Worm (Caenorhabditis elegans): ENCODE measurements around the gene csc-1.

DNA sequence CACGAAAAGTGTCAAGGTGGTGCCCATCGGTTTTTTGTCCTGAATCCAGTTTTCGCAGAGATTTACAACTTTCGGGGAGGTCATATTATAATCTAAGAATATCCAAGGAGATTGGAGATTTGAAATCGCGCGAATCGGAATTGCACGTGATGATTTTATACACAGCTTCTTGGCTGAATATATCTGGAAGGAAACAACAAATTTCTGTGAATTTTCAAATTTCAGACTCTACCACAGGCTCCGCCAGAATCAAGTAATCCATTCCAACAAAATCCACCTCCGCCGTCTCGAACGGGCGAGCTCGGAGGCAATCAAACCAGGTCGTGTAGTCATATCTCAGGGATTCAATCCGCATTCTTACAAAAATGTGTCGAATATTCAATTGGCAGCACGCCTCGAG, 1.5 kb upstream of the csc-1 start:
- TF ChIP-seq lin-15B (tag; optimal IDR thresholded peaks at IDR 0.05) = no peak
- TF ChIP-seq mep-1 (tag; optimal IDR thresholded peaks at IDR 0.05) = no peak
- no peak for TF ChIP-seq egl-27 (tag; optimal IDR thresholded peaks at IDR 0.05)
- no peak for TF ChIP-seq pqm-1 (tag; optimal IDR thresholded peaks at IDR 0.05)
- TF ChIP-seq sdz-12 (GFP tag; optimal IDR thresholded peaks at IDR 0.05) = no peak
- TF ChIP-seq fkh-10 (GFP tag; optimal IDR thresholded peaks at IDR 0.05) = no peak
- no peak for TF ChIP-seq lin-39 (tag; optimal IDR thresholded peaks at IDR 0.05)
- TF ChIP-seq ztf-11 (tag; optimal IDR thresholded peaks at IDR 0.05) = no peak
